Worm (Caenorhabditis elegans): ENCODE measurements around the gene R74.7.

R74.7 gene

ce11 chrIII:4236178-4236577 lies 31.9 kb downstream of the R74.7 start (continued):
- no peak for TF ChIP-seq unc-98 (GFP tag; IDR thresholded peaks at IDR 0.05)
- TF ChIP-seq lin-14 (GFP tag; optimal IDR thresholded peaks at IDR 0.05) = peak; percentile 61
- TF ChIP-seq nhr-237 (tag; optimal IDR thresholded peaks at IDR 0.05) = no peak
- no peak for TF ChIP-seq rnt-1 (tag; optimal IDR thresholded peaks at IDR 0.05)
- TF ChIP-seq nhr-71 (tag; optimal IDR thresholded peaks at IDR 0.05) = peak; percentile 63
- peak in 1 of 2 experiments; percentile 45 for TF ChIP-seq lsy-2 (tag; optimal IDR thresholded peaks at IDR 0.05)
- peak in 1 of 2 experiments; percentile 45 for TF ChIP-seq lin-35 (GFP tag; optimal IDR thresholded peaks at IDR 0.05)
- no peak for TF ChIP-seq ceh-90 (tag; optimal IDR thresholded peaks at IDR 0.05)
- no peak for TF ChIP-seq Y116A8C.19 (tag; optimal IDR thresholded peaks at IDR 0.05; ENCODE audit: borderline replicate concordance)
- TF ChIP-seq ceh-88 (GFP tag; IDR thresholded peaks at IDR 0.05) = no peak
- TF ChIP-seq pag-3 (tag; optimal IDR thresholded peaks at IDR 0.05; ENCODE audit: borderline replicate concordance, insufficient read depth) = no peak
- TF ChIP-seq C34B4.2 (tag; optimal IDR thresholded peaks at IDR 0.05) = no peak
- no peak for TF ChIP-seq ztf-4 (tag; optimal IDR thresholded peaks at IDR 0.05)
- no peak for TF ChIP-seq mab-9 (GFP tag; IDR thresholded peaks at IDR 0.05)
- no peak for TF ChIP-seq fkh-4 (tag; optimal IDR thresholded peaks at IDR 0.05; ENCODE audit: borderline replicate concordance)
- no peak for TF ChIP-seq nhr-76 (tag; optimal IDR thresholded peaks at IDR 0.05)
- no peak for TF ChIP-seq isw-1 (GFP tag; IDR thresholded peaks at IDR 0.05)
- TF ChIP-seq ceh-82 (tag; optimal IDR thresholded peaks at IDR 0.05) = no peak
- no peak for TF ChIP-seq alr-1 (tag; optimal IDR thresholded peaks at IDR 0.05; ENCODE audit: borderline replicate concordance)
- TF ChIP-seq fkh-10 (GFP tag; optimal IDR thresholded peaks at IDR 0.05) = no peak
- peak; percentile 31 for TF ChIP-seq C16A3.4 (tag; optimal IDR thresholded peaks at IDR 0.05)
- no peak for TF ChIP-seq egl-13 (tag; optimal IDR thresholded peaks at IDR 0.05)
- no peak for TF ChIP-seq unc-30 (tag; optimal IDR thresholded peaks at IDR 0.05)
- TF ChIP-seq vab-15 (tag; optimal IDR thresholded peaks at IDR 0.05) = no peak
- TF ChIP-seq zip-4 (GFP tag; optimal IDR thresholded peaks at IDR 0.05) = no peak
- no peak for TF ChIP-seq hpl-2 (GFP tag; optimal IDR thresholded peaks at IDR 0.05)
- TF ChIP-seq jun-1 (tag; optimal IDR thresholded peaks at IDR 0.05) = no peak
- peak; percentile 33 for TF ChIP-seq tbx-2 (tag; optimal IDR thresholded peaks at IDR 0.05)
- TF ChIP-seq skn-1 (tag; optimal IDR thresholded peaks at IDR 0.05) = no peak
- no peak for TF ChIP-seq lir-3 (tag; optimal IDR thresholded peaks at IDR 0.05; ENCODE audit: poor library complexity)
- TF ChIP-seq pax-3 (tag; optimal IDR thresholded peaks at IDR 0.05) = no peak
- TF ChIP-seq nhr-85 (tag) = peak; percentile 94
- no peak for TF ChIP-seq lin-15B (tag; optimal IDR thresholded peaks at IDR 0.05)
- TF ChIP-seq aha-1 (tag; optimal IDR thresholded peaks at IDR 0.05) = no peak
- TF ChIP-seq mep-1 (tag; optimal IDR thresholded peaks at IDR 0.05) = peak; percentile 29
- TF ChIP-seq lin-13 (GFP tag; optimal IDR thresholded peaks at IDR 0.05) = peak; percentile 95
- no peak for TF ChIP-seq hlh-17 (GFP tag; optimal IDR thresholded peaks at IDR 0.05; ENCODE audit: borderline replicate concordance)
- TF ChIP-seq nhr-90 (tag; optimal IDR thresholded peaks at IDR 0.05; ENCODE audit: poor library complexity) = peak; percentile 19
- TF ChIP-seq nhr-11 (tag; optimal IDR thresholded peaks at IDR 0.05) = no peak
- peak; percentile 11 for TF ChIP-seq swsn-7 (tag; optimal IDR thresholded peaks at IDR 0.05)
- TF ChIP-seq blmp-1 (tag; optimal IDR thresholded peaks at IDR 0.05) = peak; percentile 92
- no peak for TF ChIP-seq ama-1 (optimal IDR thresholded peaks at IDR 0.05)
- no peak for TF ChIP-seq unc-130 (tag; optimal IDR thresholded peaks at IDR 0.05)
- no peak for TF ChIP-seq dpl-1 (GFP tag; optimal IDR thresholded peaks at IDR 0.05)
- TF ChIP-seq grh-1 (GFP tag; IDR thresholded peaks at IDR 0.05) = 0 out of 2 replicates have a peak, but pooled peaks have one; percentile 27

Data from whole organism, L1 larva.